Worm (Caenorhabditis elegans) whole organism, L2 larva: ENCODE measurements around the gene Y73F8A.12.
A peak's percentile ranks its signal among the peaks of the same experiment; 100 is the strongest.

Experiments
- C34F6.9 ChIP-seq: fragments of 150-350 bp; optimal IDR thresholded peaks from 2 replicates; lab custom pipeline; 2014; ENCODE audit warnings: missing biosample characterization, missing genetic modification characterization
- F13H6.1 ChIP-seq: sonication (generic microtip); optimal IDR thresholded peaks from 2 replicates; lab custom pipeline; 2016; ENCODE audit warnings: missing genetic modification characterization, missing compliant biosample characterization
- R02D3.7 ChIP-seq: fragments of 150-350 bp; optimal IDR thresholded peaks from 2 replicates; lab custom pipeline; 2014; ENCODE audit warnings: missing biosample characterization, missing genetic modification characterization
- Y55F3AM.14 ChIP-seq: fragments of 200-800 bp; sonication (Bioruptor generic); optimal IDR thresholded peaks from 2 replicates; lab custom pipeline; 2018; ENCODE audit warnings: mild to moderate bottlenecking, missing genetic modification characterization, missing compliant biosample characterization
- ZK546.5 ChIP-seq: sonication (generic microtip); optimal IDR thresholded peaks from 2 replicates; lab custom pipeline; 2017; ENCODE audit warnings: missing biosample characterization, missing genetic modification characterization
- alr-1 ChIP-seq: fragments of 150-350 bp; optimal IDR thresholded peaks from 2 replicates; lab custom pipeline; 2014; ENCODE audit warnings: missing biosample characterization, missing genetic modification characterization
- aly-2 ChIP-seq: fragments of 150-350 bp; optimal IDR thresholded peaks from 2 replicates; lab custom pipeline; 2014; ENCODE audit warnings: missing biosample characterization, missing genetic modification characterization
- ama-1 ChIP-seq: fragments of 150-350 bp; optimal IDR thresholded peaks from 2 replicates; lab custom pipeline; 2018; ENCODE audit warnings: inconsistent platforms
- ceh-82 ChIP-seq: fragments of 150-350 bp; optimal IDR thresholded peaks from 2 replicates; lab custom pipeline; 2014; ENCODE audit warnings: missing biosample characterization, missing genetic modification characterization
- crh-2 ChIP-seq: sonication (generic microtip); optimal IDR thresholded peaks from 2 replicates; lab custom pipeline; 2017; ENCODE audit warnings: missing biosample characterization, missing genetic modification characterization
- elt-1 ChIP-seq: fragments of 150-350 bp; optimal IDR thresholded peaks from 2 replicates; lab custom pipeline; 2014; ENCODE audit warnings: missing biosample characterization, missing genetic modification characterization
- elt-3 ChIP-seq: sonication (generic microtip); optimal IDR thresholded peaks from 2 replicates; lab custom pipeline; 2017; ENCODE audit warnings: missing biosample characterization, missing genetic modification characterization
- fos-1 ChIP-seq: fragments of 150-350 bp; optimal IDR thresholded peaks from 2 replicates; lab custom pipeline; 2014; ENCODE audit warnings: missing biosample characterization, missing genetic modification characterization
- gmeb-1 ChIP-seq: fragments of 150-350 bp; optimal IDR thresholded peaks from 2 replicates; lab custom pipeline; 2014; ENCODE audit warnings: missing biosample characterization, missing genetic modification characterization
- lin-11 ChIP-seq: fragments of 150-350 bp; sonication (generic microtip); optimal IDR thresholded peaks from 2 replicates; lab custom pipeline; 2014; ENCODE audit warnings: missing biosample characterization, missing genetic modification characterization, inconsistent platforms, mixed read lengths
- lin-13 ChIP-seq: fragments of 150-350 bp; optimal IDR thresholded peaks from 2 replicates; lab custom pipeline; 2014; ENCODE audit warnings: missing biosample characterization, missing genetic modification reagents, missing genetic modification characterization
- lin-39 ChIP-seq: fragments of 150-350 bp; optimal IDR thresholded peaks from 2 replicates; lab custom pipeline; 2014; ENCODE audit warnings: missing biosample characterization, missing genetic modification reagents, missing genetic modification characterization
- lsy-2 ChIP-seq, 2 experiments: fragments of 150-350 bp in 1 of 2; sonication (generic microtip) in 1 of 2; optimal IDR thresholded peaks; 2 replicates each; lab custom pipeline; 2014 to 2017; ENCODE audit warnings: missing biosample characterization in 2 of 2, missing genetic modification characterization in 2 of 2
- nhr-10 ChIP-seq: sonication (generic microtip); optimal IDR thresholded peaks from 2 replicates; lab custom pipeline; 2017; ENCODE audit warnings: missing biosample characterization, missing genetic modification characterization
- nhr-129 ChIP-seq: fragments of 150-350 bp; optimal IDR thresholded peaks from 2 replicates; lab custom pipeline; 2014; ENCODE audit warnings: missing biosample characterization, missing genetic modification characterization
- nhr-21 ChIP-seq: fragments of 150-350 bp; optimal IDR thresholded peaks from 2 replicates; lab custom pipeline; 2014; ENCODE audit warnings: missing biosample characterization, missing genetic modification characterization
- nhr-23 ChIP-seq: fragments of 150-350 bp; optimal IDR thresholded peaks from 2 replicates; lab custom pipeline; 2014; ENCODE audit warnings: missing biosample characterization, missing genetic modification reagents, missing genetic modification characterization
- nhr-25 ChIP-seq: fragments of 150-350 bp; sonication (generic microtip); optimal IDR thresholded peaks from 3 replicates; lab custom pipeline; 2014; ENCODE audit warnings: missing biosample characterization, missing genetic modification characterization
- nhr-6 ChIP-seq: fragments of 150-350 bp; optimal IDR thresholded peaks from 2 replicates; lab custom pipeline; 2014; ENCODE audit warnings: missing biosample characterization, missing genetic modification characterization
- nhr-77 ChIP-seq: fragments of 150-350 bp; optimal IDR thresholded peaks from 2 replicates; lab custom pipeline; 2014; ENCODE audit warnings: missing biosample characterization, missing genetic modification characterization
- peb-1 ChIP-seq: fragments of 150-350 bp; optimal IDR thresholded peaks from 2 replicates; lab custom pipeline; 2014; ENCODE audit warnings: missing biosample characterization, missing genetic modification characterization
- sem-4 ChIP-seq: fragments of 150-350 bp; optimal IDR thresholded peaks from 2 replicates; lab custom pipeline; 2014; ENCODE audit warnings: missing biosample characterization, missing genetic modification reagents, missing genetic modification characterization
- sma-9 ChIP-seq, 2 experiments: fragments of 150-350 bp in 1 of 2; sonication (generic microtip) in 1 of 2; optimal IDR thresholded peaks; 2 replicates each; lab custom pipeline; 2014 to 2016; ENCODE audit warnings: missing genetic modification characterization in 2 of 2, mild to moderate bottlenecking in 1 of 2, missing biosample characterization in 1 of 2, missing compliant biosample characterization in 1 of 2, missing genetic modification reagents in 1 of 2, moderate library complexity in 1 of 2
- snpc-4 ChIP-seq: fragments of 150-350 bp; optimal IDR thresholded peaks from 2 replicates; lab custom pipeline; 2014; ENCODE audit warnings: missing biosample characterization, missing genetic modification characterization
- unc-39 ChIP-seq: fragments of 150-350 bp; optimal IDR thresholded peaks from 2 replicates; lab custom pipeline; 2014; ENCODE audit warnings: missing biosample characterization, missing genetic modification characterization
- unc-55 ChIP-seq: fragments of 150-350 bp; sonication (generic microtip); optimal IDR thresholded peaks from 3 replicates; lab custom pipeline; 2014; ENCODE audit warnings: missing biosample characterization, missing genetic modification reagents, missing genetic modification characterization
- zag-1 ChIP-seq: fragments of 150-350 bp; optimal IDR thresholded peaks from 2 replicates; lab custom pipeline; 2014; ENCODE audit warnings: missing biosample characterization, missing genetic modification characterization
- ztf-1 ChIP-seq: fragments of 200-800 bp; sonication (Bioruptor generic); conservative IDR thresholded peaks from 2 replicates; pipeline ENCODE4 v1.3.6; 2022; ENCODE audit warnings: missing genetic modification characterization, missing compliant biosample characterization
- ztf-4 ChIP-seq: fragments of 150-350 bp; optimal IDR thresholded peaks from 2 replicates; lab custom pipeline; 2014; ENCODE audit warnings: missing biosample characterization, missing genetic modification characterization

The Y73F8A.12 gene

DNA sequence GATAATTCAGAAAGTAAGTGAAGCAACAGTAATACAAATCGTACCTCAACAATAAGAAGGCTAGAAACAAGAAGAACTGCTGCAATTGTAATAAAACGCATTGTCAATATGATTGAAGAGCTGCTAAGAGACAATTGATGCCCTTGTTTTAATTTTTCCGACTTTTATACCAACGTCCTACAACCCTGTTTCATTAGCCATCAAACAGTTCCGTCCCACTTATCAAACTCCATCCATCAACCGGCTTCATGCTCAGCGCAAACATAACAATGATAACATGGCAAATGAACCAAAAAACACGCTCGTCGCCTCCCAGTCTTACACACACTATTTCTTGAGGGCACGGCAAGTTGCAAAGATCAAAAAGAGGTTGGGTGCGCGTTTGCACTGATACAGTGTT is 20.3 kb downstream of the Y73F8A.12 start, which contains the start of gene pqn-90:
pqn-90 (minus strand) TSS at position 101 of the 400 bp plus-strand sequence.
- no peak for TF ChIP-seq elt-1 (tag; lab: Kevin White, UChicago)
- TF ChIP-seq nhr-129 (tag; lab: Kevin White, UChicago), result no peak
- no peak for TF ChIP-seq lin-11 (tag; lab: Kevin White, UChicago)
- no peak for TF ChIP-seq unc-55
- no peak for TF ChIP-seq aly-2 (tag; lab: Kevin White, UChicago)
- TF ChIP-seq crh-2 (tag; lab: Kevin White, UChicago), result no peak
- TF ChIP-seq fos-1, result no peak
- TF ChIP-seq lin-39 (tag; lab: Kevin White, UChicago), result no peak
- no peak for TF ChIP-seq snpc-4 (tag; lab: Kevin White, UChicago)
- no peak for TF ChIP-seq R02D3.7 (tag; lab: Kevin White, UChicago)
- TF ChIP-seq nhr-6 (tag; lab: Kevin White, UChicago), result no peak
- no peak for TF ChIP-seq lsy-2 (tag; optimal IDR thresholded peaks at IDR 0.05; lab: Kevin White, UChicago)
- no peak for TF ChIP-seq Y55F3AM.14 (GFP tag; lab: Kevin White, UChicago)
- TF ChIP-seq lin-13 (GFP tag; lab: Kevin White, UChicago), result no peak
- TF ChIP-seq ztf-4, result no peak

ce11 chrIV:15289508-15289907 is 22.0 kb downstream of the Y73F8A.12 start:
- TF ChIP-seq gmeb-1 (tag; lab: Kevin White, UChicago), result peak; percentile 3
- TF ChIP-seq lin-13 (GFP tag; lab: Kevin White, UChicago), result peak; percentile 6
- no peak for TF ChIP-seq nhr-77
- TF ChIP-seq C34F6.9 (tag; lab: Kevin White, UChicago), result no peak
- TF ChIP-seq ztf-4, result no peak
- TF ChIP-seq nhr-21 (tag; lab: Kevin White, UChicago), result no peak
- no peak for TF ChIP-seq unc-39 (tag; lab: Kevin White, UChicago)
- peak; percentile 13 for TF ChIP-seq F13H6.1 (tag; lab: Kevin White, UChicago)
- no peak for TF ChIP-seq nhr-10
- no peak for TF ChIP-seq ceh-82 (tag; lab: Kevin White, UChicago)
- no peak for TF ChIP-seq lin-39 (tag; lab: Kevin White, UChicago)
- TF ChIP-seq ama-1 (lab: Kevin White, UChicago), result no peak
- no peak for TF ChIP-seq nhr-23 (tag; lab: Kevin White, UChicago)

- TF ChIP-seq ZK546.5 (tag; lab: Kevin White, UChicago), result no peak
- TF ChIP-seq sem-4 (tag; lab: Kevin White, UChicago), result no peak
- no peak for TF ChIP-seq unc-55
- TF ChIP-seq C34F6.9 (tag; lab: Kevin White, UChicago), result no peak
- no peak for TF ChIP-seq ztf-1 (GFP tag; lab: Robert Waterston, UW)
- no peak for TF ChIP-seq ztf-4
- TF ChIP-seq nhr-129 (tag; lab: Kevin White, UChicago), result no peak
These were observed 27.9 kb downstream of the Y73F8A.12 start for ce11 chrIV:15283617-15284016.

DNA sequence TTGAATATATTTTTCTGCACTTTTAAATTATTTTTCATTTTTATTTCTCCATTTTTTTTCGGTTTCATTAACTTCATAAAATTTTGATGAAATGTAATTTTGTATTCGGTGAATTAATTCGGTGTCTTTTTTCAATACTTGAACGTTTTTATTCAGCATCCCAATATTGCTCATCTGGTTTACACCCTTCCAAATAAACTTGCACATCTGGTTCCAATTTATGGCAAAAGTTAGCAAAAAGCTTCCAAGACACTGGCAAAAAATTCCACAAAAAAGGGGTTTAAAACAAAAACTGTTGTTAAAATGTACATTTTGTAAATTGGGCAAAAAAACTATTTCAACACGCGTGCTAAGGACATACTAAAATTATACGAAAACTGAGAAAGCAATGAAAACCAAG is 31.3 kb downstream of the Y73F8A.12 start:
- no peak for TF ChIP-seq elt-1 (tag; lab: Kevin White, UChicago)
- no peak for TF ChIP-seq elt-3 (tag; lab: Kevin White, UChicago)
- no peak for TF ChIP-seq nhr-25 (tag; lab: Kevin White, UChicago)
- TF ChIP-seq alr-1, result no peak
- no peak for TF ChIP-seq peb-1 (tag; lab: Kevin White, UChicago)

- TF ChIP-seq sma-9 (GFP tag; optimal IDR thresholded peaks at IDR 0.05; lab: Kevin White, UChicago) (no peak), sma-9 (tag; optimal IDR thresholded peaks at IDR 0.05; lab: Kevin White, UChicago) (no peak), ama-1 (lab: Kevin White, UChicago) (peak; percentile 60), elt-3 (tag; lab: Kevin White, UChicago) (no peak), C34F6.9 (tag; lab: Kevin White, UChicago) (peak; percentile 13), zag-1 (tag; lab: Kevin White, UChicago) (no peak)
These were observed 36.1 kb downstream of the Y73F8A.12 start, which contains the start of gene ccg-1 for ce11 chrIV:15275363-15275854. TSS of gene ccg-1 (minus strand) at chrIV:15275804.
